Fruit fly (Drosophila melanogaster): Measurements from ENCODE around the gene Chrac-16.

DNA sequence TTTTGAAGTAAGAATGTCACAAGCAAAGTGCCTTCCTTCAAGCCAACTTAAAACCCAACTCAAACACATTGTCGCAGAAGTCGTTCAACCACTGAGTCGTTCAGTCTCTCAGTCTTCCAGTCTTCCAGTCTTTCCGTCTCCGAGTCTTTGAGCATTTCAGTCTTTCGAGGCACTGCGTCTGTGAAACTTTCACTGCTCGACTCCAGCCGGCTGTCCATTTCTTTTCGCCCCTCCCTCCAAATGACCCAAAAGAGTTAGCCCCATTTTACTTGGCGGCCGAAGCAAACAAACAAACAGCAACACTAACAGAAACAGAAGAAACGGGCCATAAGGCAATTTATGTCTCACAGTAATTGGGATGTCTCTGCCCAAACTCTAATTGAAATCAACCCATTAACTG is 16.8 kb downstream of the Chrac-16 start:
- TF ChIP-seq CG8478 (optimal IDR thresholded peaks at IDR 0.05), result no peak
- TF ChIP-seq CTCF (optimal IDR thresholded peaks at IDR 0.05), result no peak

Data from S2 (cell line).